Worm (Caenorhabditis elegans): ENCODE measurements around the gene fkh-7.

DNA sequence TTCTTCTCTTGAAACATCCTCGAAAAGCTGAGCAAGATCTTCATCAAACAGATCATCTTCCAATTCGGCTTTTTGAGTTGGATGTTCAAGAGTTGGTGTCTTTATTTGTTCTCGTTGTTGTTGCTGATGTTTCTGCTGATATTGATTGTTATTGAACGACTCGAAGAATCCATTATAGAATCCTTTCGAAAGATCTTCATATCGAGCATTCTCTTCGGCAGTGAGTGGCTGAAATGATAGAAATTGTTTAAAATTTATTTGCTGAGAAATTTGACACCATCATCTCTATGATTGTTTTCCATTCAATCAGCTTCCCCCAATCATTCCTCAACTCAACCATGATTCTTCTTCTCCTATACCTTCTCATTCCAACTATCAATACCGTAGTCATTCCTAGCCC, 69.2 kb downstream of the fkh-7 start, which contains the start of gene clec-178:
- TF ChIP-seq cog-1 (tag; optimal IDR thresholded peaks at IDR 0.05) (no peak), ztf-29 (GFP tag; IDR thresholded peaks at IDR 0.05) (no peak), klf-2 (GFP tag; conservative IDR thresholded peaks at IDR 0.05) (no peak), med-1 (GFP tag; optimal IDR thresholded peaks at IDR 0.05; ENCODE audit: insufficient read depth) (no peak), ztf-23 (GFP tag; IDR thresholded peaks at IDR 0.05) (no peak), tab-1 (GFP tag; IDR thresholded peaks at IDR 0.05) (no peak), flt-1 (GFP tag; IDR thresholded peaks at IDR 0.05) (no peak), ref-1 (GFP tag; conservative IDR thresholded peaks at IDR 0.05) (no peak)
